Fruit fly (Drosophila melanogaster) whole organism, embryonic: ENCODE measurements around the gene CG42835.

Experiments used
- B-H1 ChIP-seq: fragments of 200-800 bp; sonication (Bioruptor generic); IDR thresholded peaks from 3 replicates; pipeline ENCODE4 v1.3.6; 2022; ENCODE audit warnings: missing biosample characterization, missing genetic modification characterization
- B-H2 ChIP-seq: fragments of 200-800 bp; sonication (Bioruptor generic); optimal IDR thresholded peaks from 2 replicates; lab custom pipeline; 2018; ENCODE audit warnings: missing biosample characterization, mild to moderate bottlenecking, missing genetic modification characterization
- CG10959 ChIP-seq: fragments of 200-800 bp; sonication (Bioruptor generic); IDR thresholded peaks from 2 replicates; pipeline ENCODE4 v1.3.6; 2022; ENCODE audit warnings: missing biosample characterization, missing genetic modification characterization
- CG11504 ChIP-seq: fragments of 200-800 bp; sonication (Bioruptor generic); optimal IDR thresholded peaks from 3 replicates; lab custom pipeline; 2019; ENCODE audit warnings: missing biosample characterization, mild to moderate bottlenecking, missing genetic modification characterization, moderate library complexity
- CG11696 ChIP-seq: fragments of 200-800 bp; sonication (Bioruptor generic); IDR thresholded peaks from 2 replicates; pipeline ENCODE4 v1.3.6; 2022; ENCODE audit warnings: missing biosample characterization, missing genetic modification characterization
- CG12299 ChIP-seq: fragments of 200-800 bp; sonication (Bioruptor generic); optimal IDR thresholded peaks from 2 replicates; lab custom pipeline; 2018; ENCODE audit warnings: missing biosample characterization, mild to moderate bottlenecking, missing genetic modification characterization
- CG12942 ChIP-seq: fragments of 200-800 bp; sonication (Bioruptor generic); optimal IDR thresholded peaks from 3 replicates; lab custom pipeline; 2016; ENCODE audit warnings: missing biosample characterization, missing genetic modification characterization
- CG14441 ChIP-seq: fragments of 200-800 bp; sonication (Bioruptor generic); IDR thresholded peaks from 2 replicates; pipeline ENCODE4 v1.3.6; 2022; ENCODE audit warnings: missing biosample characterization, missing genetic modification characterization
- CG1529 ChIP-seq: fragments of 200-800 bp; sonication (Bioruptor generic); optimal IDR thresholded peaks from 3 replicates; lab custom pipeline; 2018; ENCODE audit warnings: missing biosample characterization, missing genetic modification characterization
- CG2678 ChIP-seq: fragments of 200-800 bp; sonication (Bioruptor generic); optimal IDR thresholded peaks from 3 replicates; lab custom pipeline; 2019; ENCODE audit warnings: missing biosample characterization, mild to moderate bottlenecking, missing genetic modification characterization, moderate library complexity
- CG32772 ChIP-seq: fragments of 200-800 bp; sonication (Bioruptor generic); IDR thresholded peaks from 2 replicates; pipeline ENCODE4 v1.3.6; 2022; ENCODE audit warnings: missing biosample characterization, missing genetic modification characterization
- CG3726 ChIP-seq: fragments of 200-800 bp; sonication (Bioruptor generic); IDR thresholded peaks from 3 replicates; pipeline ENCODE4, ENCODE4 v1.3.6; 2022; ENCODE audit warnings: missing biosample characterization, missing genetic modification characterization
- CG4707 ChIP-seq: fragments of 200-800 bp; sonication (Bioruptor generic); optimal IDR thresholded peaks from 2 replicates; lab custom pipeline; 2018; ENCODE audit warnings: missing biosample characterization, mild to moderate bottlenecking, missing genetic modification characterization, moderate library complexity
- CG5180 ChIP-seq: fragments of 200-800 bp; sonication (Bioruptor generic); optimal IDR thresholded peaks from 3 replicates; lab custom pipeline; 2017; ENCODE audit warnings: missing biosample characterization, missing genetic modification characterization, mild to moderate bottlenecking, moderate library complexity, missing genetic modification reagents
- CG6689 ChIP-seq: fragments of 200-800 bp; sonication (Bioruptor generic); IDR thresholded peaks from 2 replicates; pipeline ENCODE4 v1.3.6; 2022; ENCODE audit warnings: missing biosample characterization, missing genetic modification characterization
- CG7745 ChIP-seq: fragments of 200-800 bp; sonication (Bioruptor generic); optimal IDR thresholded peaks from 2 replicates; lab custom pipeline; 2018; ENCODE audit warnings: missing biosample characterization, mild to moderate bottlenecking, missing genetic modification characterization, moderate library complexity
- CG8388 ChIP-seq: fragments of 200-800 bp; sonication (Bioruptor generic); optimal IDR thresholded peaks from 2 replicates; lab custom pipeline; 2019; ENCODE audit warnings: missing biosample characterization, mild to moderate bottlenecking, missing genetic modification characterization, moderate library complexity
- CG8478 ChIP-seq: fragments of >200 bp; optimal IDR thresholded peaks from 2 replicates; lab custom pipeline; 2018
- CHES-1-like ChIP-seq: fragments of 200-800 bp; sonication (Bioruptor generic); optimal IDR thresholded peaks from 2 replicates; lab custom pipeline; 2016; ENCODE audit warnings: missing biosample characterization, missing genetic modification characterization
- Camta ChIP-seq: fragments of 200-800 bp; sonication (Bioruptor generic); optimal IDR thresholded peaks from 2 replicates; lab custom pipeline; 2016; ENCODE audit warnings: missing biosample characterization, missing genetic modification characterization
- Fer1 ChIP-seq: fragments of 200-800 bp; sonication (Bioruptor generic); optimal IDR thresholded peaks from 2 replicates; lab custom pipeline; 2017; ENCODE audit warnings: missing biosample characterization, mild to moderate bottlenecking, missing genetic modification characterization
- Gug ChIP-seq: fragments of 200-800 bp; sonication (Bioruptor generic); IDR thresholded peaks from 4 replicates; pipeline ENCODE4 v1.3.6; 2022; ENCODE audit warnings: missing biosample characterization, missing genetic modification characterization
- H2.0 ChIP-seq: fragments of 200-800 bp; sonication (Bioruptor generic); IDR thresholded peaks from 2 replicates; pipeline ENCODE4 v1.3.6; 2022; ENCODE audit warnings: missing biosample characterization, missing genetic modification characterization
- MBD-R2 ChIP-seq: fragments of 200-800 bp; sonication (Bioruptor generic); IDR thresholded peaks from 2 replicates; pipeline ENCODE4 v1.3.6; 2022; ENCODE audit warnings: missing biosample characterization, missing genetic modification characterization
- Opbp ChIP-seq: fragments of 200-800 bp; sonication (Bioruptor generic); IDR thresholded peaks from 3 replicates; pipeline ENCODE4 v1.3.6; 2022; ENCODE audit warnings: missing biosample characterization, missing genetic modification characterization; ENCODE audit not compliant: partially characterized antibody
- Ptx1 ChIP-seq: fragments of 200-800 bp; sonication (Bioruptor generic); IDR thresholded peaks from 2 replicates; pipeline ENCODE4 v1.3.6; 2022; ENCODE audit warnings: missing biosample characterization, missing genetic modification characterization
- Side ChIP-seq: fragments of 200-800 bp; sonication (Bioruptor generic); optimal IDR thresholded peaks from 2 replicates; lab custom pipeline; 2016; ENCODE audit warnings: missing biosample characterization, missing genetic modification characterization
- Sin3A ChIP-seq: fragments of >200 bp; optimal IDR thresholded peaks from 2 replicates; lab custom pipeline; 2018
- br ChIP-seq: fragments of >200 bp; optimal IDR thresholded peaks from 2 replicates; lab custom pipeline; 2017
- crol ChIP-seq: fragments of 200-800 bp; sonication (Bioruptor generic); IDR thresholded peaks from 2 replicates; pipeline ENCODE4 v1.3.6; 2022; ENCODE audit warnings: missing biosample characterization, missing genetic modification characterization
- dan ChIP-seq: fragments of 200-800 bp; sonication (Bioruptor generic); IDR thresholded peaks from 2 replicates; pipeline ENCODE4 v1.3.6; 2022; ENCODE audit warnings: missing biosample characterization, missing genetic modification characterization
- dimm ChIP-seq: fragments of 200-800 bp; sonication (Bioruptor generic); IDR thresholded peaks from 2 replicates; pipeline ENCODE4 v1.3.6; 2022; ENCODE audit warnings: missing biosample characterization, missing genetic modification characterization
- en ChIP-seq: fragments of 200-800 bp; sonication (Bioruptor generic); optimal IDR thresholded peaks from 2 replicates; lab custom pipeline; 2016; ENCODE audit warnings: missing biosample characterization, missing genetic modification characterization
- eve ChIP-seq, 2 experiments: fragments of >200 bp; optimal IDR thresholded peaks; 2 replicates each; lab custom pipeline; 2017; ENCODE audit warnings: missing biosample characterization in 2 of 2, missing genetic modification characterization in 2 of 2
- ftz-f1 ChIP-seq: fragments of 200-800 bp; sonication (Bioruptor generic); optimal IDR thresholded peaks from 2 replicates; lab custom pipeline; 2016; ENCODE audit warnings: missing biosample characterization, missing genetic modification characterization
- jigr1 ChIP-seq: fragments of 200-800 bp; sonication (Bioruptor generic); IDR thresholded peaks from 3 replicates; pipeline ENCODE4 v1.3.6; 2022; ENCODE audit warnings: missing biosample characterization, missing genetic modification characterization
- lab ChIP-seq: fragments of 200-800 bp; sonication (Bioruptor generic); optimal IDR thresholded peaks from 3 replicates; lab custom pipeline; 2017; ENCODE audit warnings: missing biosample characterization, missing genetic modification characterization, mild to moderate bottlenecking, moderate library complexity, missing genetic modification reagents
- maf-S ChIP-seq: fragments of 200-800 bp; sonication (Bioruptor generic); optimal IDR thresholded peaks from 2 replicates; lab custom pipeline; 2016; ENCODE audit warnings: missing biosample characterization, missing genetic modification characterization
- mam ChIP-seq: fragments of 200-800 bp; sonication (Bioruptor generic); optimal IDR thresholded peaks from 3 replicates; lab custom pipeline; 2016; ENCODE audit warnings: missing biosample characterization, missing genetic modification characterization
- mirr ChIP-seq: fragments of 200-800 bp; sonication (Bioruptor generic); optimal IDR thresholded peaks from 3 replicates; lab custom pipeline; 2018; ENCODE audit warnings: missing biosample characterization, mild to moderate bottlenecking, missing genetic modification characterization
- peb ChIP-seq: fragments of 200-800 bp; sonication (Bioruptor generic); IDR thresholded peaks from 2 replicates; pipeline ENCODE4 v1.3.6; 2022; ENCODE audit warnings: missing biosample characterization, missing genetic modification characterization
- pnt ChIP-seq: fragments of 200-800 bp; sonication (Bioruptor generic); optimal IDR thresholded peaks from 3 replicates; lab custom pipeline; 2016; ENCODE audit warnings: missing biosample characterization, missing genetic modification characterization
- ranshi ChIP-seq: fragments of 200-800 bp; sonication (Bioruptor generic); IDR thresholded peaks from 2 replicates; pipeline ENCODE4 v1.3.6; 2022; ENCODE audit warnings: missing biosample characterization, missing genetic modification characterization
- repo ChIP-seq: fragments of 200-800 bp; sonication (Bioruptor generic); optimal IDR thresholded peaks from 2 replicates; lab custom pipeline; 2016; ENCODE audit warnings: missing biosample characterization, missing genetic modification characterization
- ro ChIP-seq: fragments of 200-800 bp; sonication (Bioruptor generic); IDR thresholded peaks from 2 replicates; pipeline ENCODE4 v1.3.6; 2022; ENCODE audit warnings: missing biosample characterization, missing genetic modification characterization
- sc ChIP-seq, 3 experiments: fragments of >200 bp in 2 of 3; fragments of 200-800 bp in 1 of 3; sonication (Bioruptor generic) in 1 of 3; optimal IDR thresholded peaks; 2 replicates in 2 of 3; 3 replicates in 1 of 3; lab custom pipeline; 2017; ENCODE audit warnings: mild to moderate bottlenecking in 1 of 3, missing biosample characterization in 1 of 3, missing genetic modification characterization in 1 of 3, missing genetic modification reagents in 1 of 3
- sim ChIP-seq: fragments of 200-800 bp; sonication (Bioruptor generic); IDR thresholded peaks from 2 replicates; pipeline ENCODE4 v1.3.6; 2022; ENCODE audit warnings: missing biosample characterization, missing genetic modification characterization
- sr ChIP-seq: fragments of 200-800 bp; sonication (Bioruptor generic); IDR thresholded peaks from 3 replicates; pipeline ENCODE4 v1.3.6; 2022; ENCODE audit warnings: missing biosample characterization, missing genetic modification characterization
- tna ChIP-seq: fragments of 200-800 bp; sonication (Bioruptor generic); IDR thresholded peaks from 2 replicates; pipeline ENCODE4 v1.3.6; 2022; ENCODE audit warnings: missing biosample characterization, missing genetic modification characterization; ENCODE audit not compliant: partially characterized antibody
- usp ChIP-seq: fragments of >200 bp; optimal IDR thresholded peaks from 2 replicates; lab custom pipeline; 2017; ENCODE audit warnings: missing biosample characterization, missing genetic modification characterization
- vnd ChIP-seq: fragments of 200-800 bp; sonication (Bioruptor generic); IDR thresholded peaks from 3 replicates; pipeline ENCODE4 v1.3.6; 2022; ENCODE audit warnings: missing biosample characterization, missing genetic modification characterization; ENCODE audit not compliant: partially characterized antibody

CG42835 gene

DNA sequence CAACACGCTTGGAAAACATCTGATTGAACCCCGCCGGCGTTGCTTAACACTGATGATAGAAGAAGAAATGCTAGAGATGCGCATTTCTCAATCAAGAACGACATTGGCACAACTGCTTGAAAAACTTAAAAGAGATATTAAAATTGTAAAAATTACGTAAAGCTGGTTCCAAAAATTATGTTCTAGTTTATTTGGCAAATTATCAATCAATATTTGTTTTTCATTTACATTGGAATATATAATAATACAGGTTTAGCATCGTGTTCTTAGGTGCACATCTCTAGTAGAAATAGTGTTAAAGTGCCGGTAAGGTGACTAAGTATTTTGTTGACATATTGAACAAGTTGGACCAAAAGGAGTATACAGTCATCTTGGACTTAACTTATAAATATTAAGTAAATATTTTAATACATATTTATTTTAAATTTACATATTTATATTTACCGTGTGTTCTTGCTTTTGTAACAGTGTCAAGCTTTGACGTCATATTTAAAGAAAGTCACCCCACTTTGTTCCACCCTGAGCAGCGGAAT, 29.1 kb upstream of the CG42835 start, which contains the start of the genes Brf and sds22 (continued):
- TF ChIP-seq ranshi (peak; percentile 95), Side (peak; percentile 94), CG32772 (GFP tag; lab: Robert Waterston, UW) (peak; percentile 93), lab (GFP tag; lab: Kevin White, UChicago) (peak; percentile 96), sim (GFP tag; lab: Robert Waterston, UW) (peak; percentile 73), CG6689 (GFP tag; lab: Robert Waterston, UW) (peak; percentile 99), CG11504 (tag; lab: Kevin White, UChicago) (peak; percentile 94), Sin3A (lab: Kevin White, UChicago) (peak; percentile 39), Gug (GFP tag; lab: Robert Waterston, UW) (peak; percentile 92), dan (GFP tag; lab: Robert Waterston, UW) (peak; percentile 86), vnd (GFP tag; lab: Robert Waterston, UW) (peak; percentile 74), repo (GFP tag; lab: Kevin White, UChicago) (peak; percentile 90), CG3726 (peak; percentile 75; the same call in 2 of the 3 replicates), CG1529 (GFP tag; lab: Kevin White, UChicago) (peak; percentile 86), crol (GFP tag; lab: Robert Waterston, UW) (no peak; the same call in 1 of the 2 replicates), tna (peak; percentile 56; the same call in 1 of the 2 replicates), ftz-f1 (peak; percentile 72), CG7745 (no peak), CG8388 (peak; percentile 93), CG8478 (lab: Kevin White, UChicago) (no peak), CG14441 (GFP tag; lab: Robert Waterston, UW) (peak; percentile 91), sr (GFP tag; lab: Robert Waterston, UW) (peak; percentile 48; the same call in 2 of the 3 replicates), CG12299 (peak; percentile 90), pnt (peak; percentile 95), Opbp (GFP tag; lab: Robert Waterston, UW) (peak; percentile 53; the same call in 1 of the 3 replicates), sc (optimal IDR thresholded peaks at IDR 0.05; lab: Kevin White, UChicago) (no peak), sc (GFP tag; optimal IDR thresholded peaks at IDR 0.05; lab: Kevin White, UChicago) (peak; percentile 88), Camta (GFP tag; lab: Kevin White, UChicago) (peak; percentile 92), CG12942 (GFP tag; lab: Kevin White, UChicago) (peak; percentile 95), H2.0 (GFP tag; lab: Robert Waterston, UW) (peak; percentile 84), CHES-1-like (GFP tag; lab: Kevin White, UChicago) (peak; percentile 93), ro (GFP tag; lab: Robert Waterston, UW) (peak; percentile 84; the same call in 1 of the 2 replicates), br (lab: Kevin White, UChicago) (no peak), en (GFP tag; lab: Kevin White, UChicago) (peak; percentile 83), maf-S (GFP tag; lab: Kevin White, UChicago) (peak; percentile 96), B-H1 (peak; percentile 85), usp (GFP tag; lab: Kevin White, UChicago) (no peak), Fer1 (GFP tag; lab: Kevin White, UChicago) (peak; percentile 93), jigr1 (GFP tag; lab: Robert Waterston, UW) (peak; percentile 86; the same call in 2 of the 3 replicates), mam (GFP tag; lab: Kevin White, UChicago) (peak; percentile 97), B-H2 (GFP tag; lab: Kevin White, UChicago) (peak; percentile 97), CG5180 (GFP tag; lab: Kevin White, UChicago) (peak; percentile 74), dimm (GFP tag; lab: Robert Waterston, UW) (peak; percentile 77), peb (GFP tag; lab: Robert Waterston, UW) (peak; percentile 87), CG2678 (peak; percentile 96), CG11696 (peak; percentile 71; the same call in 1 of the 2 replicates), CG10959 (GFP tag; lab: Robert Waterston, UW) (peak; percentile 90), mirr (peak; percentile 90), MBD-R2 (GFP tag; lab: Robert Waterston, UW) (peak; percentile 94), Ptx1 (peak; percentile 96), CG4707 (GFP tag; lab: Kevin White, UChicago) (peak; percentile 54), eve (GFP tag; optimal IDR thresholded peaks at IDR 0.05; lab: Kevin White, UChicago) (peak in 1 of 2 experiments; percentile 95)
